Fruit fly (Drosophila melanogaster) whole organism: Measurements from ENCODE around the gene CG13601.
A peak's percentile ranks its signal among the peaks of the same experiment; 100 is the strongest.

ENCODE experiments used
- CG8478 ChIP-seq: fragments of >200 bp; optimal IDR thresholded peaks from 2 replicates; lab custom pipeline; 2018; ENCODE audit warnings: inconsistent platforms
- Dll ChIP-seq: fragments of >200 bp; optimal IDR thresholded peaks from 2 replicates; lab custom pipeline; 2017
- EcR ChIP-seq, 2 experiments: fragments of >200 bp; optimal IDR thresholded peaks; 2 replicates each; lab custom pipeline; 2017; ENCODE audit warnings: missing biosample characterization in 2 of 2, missing genetic modification characterization in 2 of 2, missing genetic modification reagents in 2 of 2
- pan ChIP-seq: fragments of >200 bp; optimal IDR thresholded peaks from 2 replicates; lab custom pipeline; 2017
- psq ChIP-seq: fragments of >200 bp; optimal IDR thresholded peaks from 2 replicates; lab custom pipeline; 2017
- usp ChIP-seq: fragments of >200 bp; optimal IDR thresholded peaks from 2 replicates; lab custom pipeline; 2017; ENCODE audit warnings: missing biosample characterization, missing genetic modification characterization, mixed read lengths

Gene CG13601

DNA sequence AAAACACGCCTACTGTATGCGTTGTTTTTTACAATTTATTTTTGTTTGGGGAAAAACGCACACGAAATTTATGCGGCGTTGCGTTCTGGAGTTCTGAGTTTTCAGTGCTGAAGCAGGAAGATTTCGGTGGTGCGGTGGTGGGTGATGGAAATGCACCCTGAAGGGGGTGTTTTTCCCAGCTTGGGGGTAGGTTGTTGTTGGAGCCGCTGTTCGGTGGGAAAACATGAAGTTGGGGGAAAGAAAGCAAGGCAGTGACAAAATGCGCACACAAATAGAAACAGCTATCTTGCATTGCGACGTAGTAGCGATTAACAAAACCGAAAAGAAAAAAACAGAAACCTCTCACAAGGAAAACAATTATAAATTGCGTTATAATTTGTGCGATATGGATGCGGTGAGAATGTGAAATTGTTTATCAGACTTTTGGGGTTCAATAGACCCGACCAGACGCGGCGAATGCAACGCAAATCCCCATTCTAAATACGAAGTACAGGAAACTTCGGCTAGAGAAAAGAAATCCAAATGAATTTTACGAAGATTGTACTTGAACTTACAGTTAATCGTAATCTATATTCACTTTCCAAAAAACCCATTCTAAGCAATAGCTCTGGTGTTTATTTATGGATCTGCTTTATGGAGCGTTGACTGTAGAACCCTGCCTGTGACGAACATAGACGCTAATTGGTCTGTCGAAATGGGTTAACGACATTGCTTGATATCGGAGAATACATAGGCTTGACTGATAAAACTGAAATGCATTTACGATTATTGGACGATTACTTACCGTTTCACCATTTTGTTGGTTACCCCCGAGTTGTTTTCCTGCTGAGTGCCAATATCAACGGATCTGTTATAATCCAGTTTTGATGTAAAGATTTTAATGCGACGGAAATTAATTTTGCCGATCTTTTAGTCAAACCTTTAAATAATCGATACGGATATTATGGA lies 38.9 kb downstream of the CG13601 start:
- TF ChIP-seq CG8478 (lab: Kevin White, UChicago) (no peak), EcR (GFP tag; optimal IDR thresholded peaks at IDR 0.05; lab: Kevin White, UChicago) (peak; percentile 1 to 53)

DNA sequence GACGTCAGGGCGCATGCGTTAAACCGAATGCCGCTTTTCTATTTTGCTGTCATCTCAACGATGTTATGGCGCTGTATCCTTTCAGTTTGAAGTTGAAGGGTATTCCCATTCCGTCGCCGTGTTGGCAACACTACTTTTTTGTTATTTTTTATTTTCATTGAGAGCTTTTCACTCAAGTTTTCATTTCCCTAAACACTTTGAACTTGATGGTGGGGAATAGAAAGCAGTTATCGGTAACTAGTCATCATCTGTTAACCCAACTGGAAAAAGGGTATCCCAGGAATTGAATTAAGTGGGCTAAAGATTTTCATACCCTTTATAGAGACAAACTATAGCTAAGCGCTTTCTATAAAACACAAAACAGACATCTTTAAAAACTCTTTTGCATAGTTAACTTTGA lies 39.9 kb downstream of the CG13601 start:
- TF ChIP-seq psq (lab: Kevin White, UChicago) (no peak), Dll (no peak), CG8478 (lab: Kevin White, UChicago) (no peak), usp (GFP tag; lab: Kevin White, UChicago) (no peak), EcR (GFP tag; optimal IDR thresholded peaks at IDR 0.05; lab: Kevin White, UChicago) (no peak), pan (no peak)

DNA sequence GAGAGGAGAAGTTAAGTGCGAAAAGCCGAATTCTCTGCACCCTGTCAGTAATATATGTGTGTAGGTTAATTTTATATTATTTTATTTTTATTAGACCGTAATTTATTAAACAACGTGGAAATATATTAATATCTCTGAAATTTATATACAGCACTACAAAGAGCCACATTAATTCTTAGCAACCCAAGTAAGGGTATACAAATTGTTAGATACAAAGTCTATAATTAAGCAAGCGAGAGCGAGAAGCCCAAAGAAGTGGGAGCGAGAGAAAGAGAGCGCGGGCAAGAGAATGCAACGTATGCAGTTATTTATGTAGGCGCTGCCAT lies 40.4 kb downstream of the CG13601 start:
- TF ChIP-seq pan (no peak), CG8478 (lab: Kevin White, UChicago) (no peak), EcR (GFP tag; optimal IDR thresholded peaks at IDR 0.05; lab: Kevin White, UChicago) (no peak), usp (GFP tag; lab: Kevin White, UChicago) (no peak), Dll (no peak), psq (lab: Kevin White, UChicago) (no peak)

dm6 chr3R:23886270-23887095 lies 41.0 kb downstream of the CG13601 start:
- TF ChIP-seq EcR (GFP tag; optimal IDR thresholded peaks at IDR 0.05; lab: Kevin White, UChicago) (no peak), pan (no peak), CG8478 (lab: Kevin White, UChicago) (no peak), Dll (no peak), psq (lab: Kevin White, UChicago) (no peak), usp (GFP tag; lab: Kevin White, UChicago) (no peak)

dm6 chr3R:23885660-23886059 lies 41.8 kb downstream of the CG13601 start:
- TF ChIP-seq pan (no peak), psq (lab: Kevin White, UChicago) (no peak)

DNA sequence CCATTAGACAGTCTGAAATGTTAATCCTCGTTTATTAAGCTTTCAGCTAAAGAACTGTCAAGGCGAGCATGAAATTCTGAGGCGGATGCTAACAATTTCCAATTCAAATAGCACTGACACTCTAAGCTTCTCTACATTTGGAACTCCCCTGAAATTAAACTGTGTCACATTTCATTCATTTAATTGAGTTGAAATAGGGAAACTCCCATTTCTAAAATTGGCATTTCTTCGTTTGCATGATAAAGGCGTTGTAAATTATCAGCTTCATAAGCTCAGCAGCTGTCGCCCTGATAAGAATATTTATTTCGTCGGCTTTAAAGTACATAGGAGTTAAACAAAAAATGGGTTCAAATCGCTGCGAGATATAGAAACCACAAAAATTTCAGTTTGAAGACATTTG lies 42.3 kb downstream of the CG13601 start:
- no peak for TF ChIP-seq EcR (GFP tag; optimal IDR thresholded peaks at IDR 0.05; lab: Kevin White, UChicago)
- TF ChIP-seq Dll: no peak
- TF ChIP-seq pan: no peak
- no peak for TF ChIP-seq CG8478 (lab: Kevin White, UChicago)

DNA sequence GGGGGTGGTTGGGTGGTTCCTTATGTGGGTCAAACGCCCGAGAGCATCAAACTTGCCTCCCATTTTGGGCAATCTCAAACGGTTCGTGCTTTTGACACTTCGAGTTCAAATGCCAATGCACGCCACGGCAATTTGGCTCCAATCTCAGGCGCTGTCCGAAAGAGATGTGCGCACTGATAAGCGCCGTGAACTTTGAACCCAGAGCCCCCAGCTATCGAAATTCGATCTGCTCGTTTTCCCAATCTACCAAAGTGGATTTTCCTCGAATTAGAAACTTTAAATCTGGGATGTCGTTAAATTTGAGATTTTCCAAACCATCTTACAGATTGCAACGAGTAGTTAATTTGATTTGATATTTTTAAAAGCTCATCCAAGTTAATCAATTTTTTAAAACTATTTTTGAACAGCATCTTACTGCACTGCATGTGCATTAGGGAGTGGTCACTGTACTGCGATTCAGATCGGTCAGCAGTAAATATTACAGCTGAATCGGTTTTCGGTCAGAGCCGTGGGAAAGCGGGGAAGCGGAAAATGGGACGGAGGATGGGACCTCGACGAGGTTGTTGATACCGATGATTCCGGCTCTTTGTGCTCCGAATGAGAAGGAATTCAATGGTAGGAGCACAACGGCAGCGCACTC lies 43.2 kb downstream of the CG13601 start:
- TF ChIP-seq psq (lab: Kevin White, UChicago) (no peak), pan (no peak), usp (GFP tag; lab: Kevin White, UChicago) (no peak), CG8478 (lab: Kevin White, UChicago) (no peak)

DNA sequence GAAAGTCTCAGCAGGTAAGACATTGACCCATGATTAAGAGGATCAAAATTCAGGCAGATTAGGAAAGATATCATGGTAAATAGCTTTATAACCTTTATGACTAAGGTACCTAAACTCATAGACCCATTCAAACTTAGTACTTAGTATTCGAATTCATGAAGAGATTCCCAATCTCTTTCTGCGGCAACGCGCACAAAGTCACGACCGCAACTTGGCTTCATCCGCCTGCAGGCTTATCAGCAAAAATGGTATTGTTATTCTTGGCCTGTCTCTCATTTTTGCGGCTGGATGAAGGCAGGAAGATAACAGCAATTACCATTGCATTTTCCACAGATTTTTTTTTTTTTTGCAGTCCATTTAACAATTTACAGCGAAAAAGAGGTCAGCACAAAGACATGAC lies 47.2 kb downstream of the CG13601 start:
- no peak for TF ChIP-seq psq (lab: Kevin White, UChicago)
- TF ChIP-seq CG8478 (lab: Kevin White, UChicago): no peak
- no peak for TF ChIP-seq pan
- TF ChIP-seq usp (GFP tag; lab: Kevin White, UChicago): no peak
- no peak for TF ChIP-seq Dll
- TF ChIP-seq EcR (GFP tag; optimal IDR thresholded peaks at IDR 0.05; lab: Kevin White, UChicago): no peak

DNA sequence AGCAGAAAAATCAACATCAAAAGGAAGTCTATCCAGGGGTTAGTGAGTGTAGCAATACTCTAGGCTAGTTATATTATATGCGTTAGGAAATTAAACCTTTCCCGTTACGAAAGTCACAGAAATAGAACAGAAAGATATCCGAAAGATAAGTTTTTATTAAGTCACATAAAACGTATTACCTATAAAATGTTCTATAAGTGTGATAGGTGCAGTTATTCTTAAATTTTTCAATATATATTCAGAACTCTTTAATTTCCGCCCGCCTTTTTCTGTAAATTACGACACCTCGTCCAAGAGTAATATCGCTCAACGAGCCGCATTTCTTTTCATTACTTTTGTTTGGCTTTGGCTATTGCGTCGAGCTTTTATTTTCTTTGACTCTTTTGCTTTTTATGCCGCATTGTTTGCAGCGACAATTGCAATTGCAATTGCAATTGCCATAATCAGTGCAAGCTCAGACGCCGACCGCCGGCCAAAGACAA lies 49.1 kb downstream of the CG13601 start:
- TF ChIP-seq Dll (no peak), pan (no peak), CG8478 (lab: Kevin White, UChicago) (no peak), EcR (GFP tag; optimal IDR thresholded peaks at IDR 0.05; lab: Kevin White, UChicago) (no peak), usp (GFP tag; lab: Kevin White, UChicago) (no peak), psq (lab: Kevin White, UChicago) (no peak)

- TF ChIP-seq CG8478 (lab: Kevin White, UChicago) (no peak), pan (no peak), Dll (no peak), usp (GFP tag; lab: Kevin White, UChicago) (no peak), EcR (GFP tag; optimal IDR thresholded peaks at IDR 0.05; lab: Kevin White, UChicago) (peak; percentile 32 to 82), psq (lab: Kevin White, UChicago) (no peak)
Observed at dm6 chr3R:23877606-23878317, 49.7 kb downstream of the CG13601 start.

dm6 chr3R:23876699-23877098 lies 50.7 kb downstream of the CG13601 start:
- TF ChIP-seq CG8478 (lab: Kevin White, UChicago) (no peak), pan (no peak)
